Fruit fly (Drosophila melanogaster) whole organism, pupa: ENCODE data around the gene CG34251.

Experiments used
- CG10348 ChIP-seq: fragments of 200-800 bp; sonication (Bioruptor generic); IDR thresholded peaks from 2 replicates; pipeline ENCODE4 v1.3.6; 2022; ENCODE audit warnings: missing biosample characterization, missing genetic modification characterization
- CG12605 ChIP-seq: fragments of 200-800 bp; sonication (Bioruptor generic); IDR thresholded peaks from 2 replicates; pipeline ENCODE4 v1.3.6; 2022; ENCODE audit warnings: missing biosample characterization, missing genetic modification characterization
- CG13204 ChIP-seq: fragments of 200-800 bp; sonication (Bioruptor generic); optimal IDR thresholded peaks from 2 replicates; lab custom pipeline; 2018; ENCODE audit warnings: missing biosample characterization, mild to moderate bottlenecking, missing genetic modification characterization, moderate library complexity
- CG14655 ChIP-seq: fragments of 200-800 bp; sonication (Bioruptor generic); optimal IDR thresholded peaks from 3 replicates; lab custom pipeline; 2017; ENCODE audit warnings: mild to moderate bottlenecking, missing biosample characterization, missing genetic modification reagents, missing genetic modification characterization
- CG15710 ChIP-seq: fragments of 200-800 bp; sonication (Bioruptor generic); optimal IDR thresholded peaks from 2 replicates; lab custom pipeline; 2018; ENCODE audit warnings: missing biosample characterization, mild to moderate bottlenecking, missing genetic modification characterization, moderate library complexity
- CG17806 ChIP-seq: fragments of 200-800 bp; sonication (Bioruptor generic); optimal IDR thresholded peaks from 2 replicates; lab custom pipeline; 2018; ENCODE audit warnings: missing biosample characterization, mild to moderate bottlenecking, missing genetic modification characterization, moderate library complexity
- CG32121 ChIP-seq: fragments of 200-800 bp; sonication (Bioruptor generic); IDR thresholded peaks from 2 replicates; pipeline ENCODE4 v1.3.6; 2022; ENCODE audit warnings: missing biosample characterization, missing genetic modification characterization
- CG34367 ChIP-seq: fragments of 200-800 bp; sonication (Bioruptor generic); optimal IDR thresholded peaks from 2 replicates; lab custom pipeline; 2018; ENCODE audit warnings: missing biosample characterization, mild to moderate bottlenecking, missing genetic modification characterization
- CG4496 ChIP-seq: fragments of 200-800 bp; sonication (Bioruptor generic); IDR thresholded peaks from 3 replicates; pipeline ENCODE4 v1.3.6; 2022; ENCODE audit warnings: missing biosample characterization, missing genetic modification characterization
- CG8159 ChIP-seq: fragments of 200-800 bp; sonication (Bioruptor generic); optimal IDR thresholded peaks from 3 replicates; lab custom pipeline; 2018; ENCODE audit warnings: missing biosample characterization, mild to moderate bottlenecking, missing genetic modification characterization, moderate library complexity
- CG8301 ChIP-seq: fragments of 200-800 bp; sonication (Bioruptor generic); optimal IDR thresholded peaks from 2 replicates; lab custom pipeline; 2018; ENCODE audit warnings: missing biosample characterization, mild to moderate bottlenecking, missing genetic modification characterization
- CG9948 ChIP-seq: fragments of 200-800 bp; sonication (Bioruptor generic); optimal IDR thresholded peaks from 2 replicates; lab custom pipeline; 2018; ENCODE audit warnings: missing biosample characterization, mild to moderate bottlenecking, missing genetic modification characterization, moderate library complexity
- D1 ChIP-seq: fragments of 200-800 bp; sonication (Bioruptor generic); optimal IDR thresholded peaks from 2 replicates; lab custom pipeline; 2018; ENCODE audit warnings: missing biosample characterization, mild to moderate bottlenecking, missing genetic modification characterization, moderate library complexity
- EcR ChIP-seq: fragments of 200-800 bp; sonication (Bioruptor generic); optimal IDR thresholded peaks from 3 replicates; lab custom pipeline; 2019; ENCODE audit warnings: missing biosample characterization, missing genetic modification characterization, mild to moderate bottlenecking, moderate library complexity, missing genetic modification reagents
- Ets98B ChIP-seq: fragments of 200-800 bp; sonication (Bioruptor generic); IDR thresholded peaks from 2 replicates; pipeline ENCODE4 v1.3.6; 2022; ENCODE audit warnings: missing biosample characterization, missing genetic modification characterization
- Pif1A ChIP-seq: fragments of 200-800 bp; sonication (Bioruptor generic); optimal IDR thresholded peaks from 3 replicates; lab custom pipeline; 2016; ENCODE audit warnings: missing biosample characterization, missing genetic modification characterization
- Pif1B ChIP-seq: fragments of 200-800 bp; sonication (Bioruptor generic); optimal IDR thresholded peaks from 3 replicates; lab custom pipeline; 2016; ENCODE audit warnings: missing biosample characterization, missing genetic modification characterization
- Snoo ChIP-seq: fragments of 200-800 bp; sonication (Bioruptor generic); optimal IDR thresholded peaks from 3 replicates; lab custom pipeline; 2017; ENCODE audit warnings: missing biosample characterization, mild to moderate bottlenecking, missing genetic modification characterization, inconsistent platforms
- fd96Ca ChIP-seq: fragments of 200-800 bp; sonication (Bioruptor generic); IDR thresholded peaks from 3 replicates; pipeline ENCODE4 v1.3.6; 2022; ENCODE audit warnings: missing biosample characterization, missing genetic modification characterization
- gl ChIP-seq: fragments of 200-800 bp; sonication (Bioruptor generic); optimal IDR thresholded peaks from 2 replicates; lab custom pipeline; 2018; ENCODE audit warnings: missing biosample characterization, mild to moderate bottlenecking, missing genetic modification characterization
- rn ChIP-seq: fragments of 200-800 bp; sonication (Bioruptor generic); IDR thresholded peaks from 2 replicates; pipeline ENCODE4 v1.3.6; 2022; ENCODE audit warnings: missing biosample characterization, missing genetic modification characterization

Gene CG34251

DNA sequence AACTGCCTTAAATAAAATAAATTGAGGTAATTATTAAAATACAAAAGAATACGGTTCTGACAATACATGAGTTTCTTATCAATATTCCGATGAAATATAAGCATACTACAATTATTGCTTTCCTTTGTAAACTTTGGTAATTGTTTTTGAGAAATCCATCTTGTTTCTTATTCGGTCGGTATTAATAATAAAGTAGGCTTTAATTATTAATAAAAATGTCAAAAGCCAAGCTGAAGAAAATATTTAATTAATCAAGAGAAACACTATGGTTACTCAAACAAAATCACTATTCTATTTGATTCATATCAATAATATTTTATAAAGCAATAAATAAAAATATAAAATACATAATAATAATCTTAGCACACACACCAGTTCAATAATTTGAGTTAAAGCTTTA lies 24.8 kb upstream of the CG34251 start, which contains the start of gene CG43085:
Gene CG43085, minus strand, starts transcription at position 101 of the 400 bp plus-strand sequence.
- TF ChIP-seq CG4496 (GFP tag; lab: Robert Waterston, UW) = no peak
- TF ChIP-seq, all 21 proteins: peak for 0

DNA sequence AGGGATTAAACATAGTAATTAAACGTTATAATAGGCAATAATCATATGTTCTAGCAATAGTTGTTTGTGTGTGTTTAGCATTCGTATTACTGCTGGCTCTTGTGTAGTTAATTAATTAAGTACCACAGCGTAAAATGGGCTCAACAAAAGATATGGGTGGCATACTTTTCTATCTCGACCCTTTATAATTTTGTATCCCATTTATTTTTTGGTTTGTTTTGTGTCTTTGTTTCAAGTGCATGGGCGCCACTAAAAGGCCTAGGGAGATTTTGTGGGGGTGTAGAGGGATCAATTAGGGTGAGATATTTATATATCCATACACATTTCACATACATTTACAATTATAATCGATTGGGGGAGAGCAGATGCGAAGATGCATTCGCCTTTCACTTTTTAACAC lies 23.9 kb upstream of the CG34251 start:
- TF ChIP-seq CG8159 (tag; lab: Kevin White, UChicago) (no peak), D1 (tag; lab: Kevin White, UChicago) (no peak), CG13204 (GFP tag; lab: Kevin White, UChicago) (no peak), CG9948 (tag; lab: Kevin White, UChicago) (no peak), CG34367 (tag; lab: Kevin White, UChicago) (no peak), Pif1A (GFP tag; lab: Kevin White, UChicago) (no peak), CG14655 (GFP tag; lab: Kevin White, UChicago) (no peak), rn (GFP tag; lab: Robert Waterston, UW) (no peak), CG17806 (tag; lab: Kevin White, UChicago) (no peak), CG15710 (no peak)

DNA sequence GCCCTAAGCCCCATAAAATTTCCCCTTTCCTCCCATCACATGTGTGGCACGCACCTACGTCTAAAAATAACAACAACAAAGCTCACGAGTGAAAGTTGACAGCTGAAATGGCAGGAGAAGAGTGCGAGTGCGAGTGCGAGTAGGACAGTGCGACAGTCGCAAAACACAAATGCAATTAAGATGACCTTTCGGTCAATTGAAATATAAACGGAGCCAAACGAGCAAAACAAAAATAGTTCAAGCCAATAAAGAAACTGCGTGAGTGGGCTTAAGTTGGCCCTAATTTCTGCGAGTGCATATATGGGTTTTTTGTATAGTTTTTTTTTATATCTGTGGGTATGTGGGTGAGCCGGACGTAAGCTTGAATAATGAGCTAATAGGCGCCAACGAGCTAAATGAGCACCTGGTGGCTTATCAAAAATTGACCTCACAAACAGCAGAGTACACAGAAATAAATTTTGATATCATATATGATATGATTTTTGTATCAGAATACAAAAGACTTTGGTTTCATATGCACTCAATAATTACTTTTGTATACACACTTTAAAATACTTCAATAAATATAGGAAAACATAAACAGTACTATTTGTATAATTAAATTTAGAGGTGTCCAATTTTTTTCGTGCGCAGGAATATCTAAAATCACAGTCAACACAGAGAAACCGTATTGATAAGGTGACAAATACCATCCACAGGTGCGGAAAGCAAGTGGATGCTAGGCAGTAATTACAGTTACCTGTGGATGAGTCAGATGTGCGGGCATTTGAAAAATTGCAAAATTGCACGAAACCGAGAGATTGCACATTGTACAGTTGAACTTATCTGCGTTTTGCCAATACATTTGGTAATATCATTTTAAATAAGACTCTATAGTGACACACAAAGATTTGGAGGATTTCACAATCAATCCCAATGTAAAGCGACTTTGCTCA lies 19.4 kb upstream of the CG34251 start:
- TF ChIP-seq CG15710 (no peak), Ets98B (GFP tag; lab: Robert Waterston, UW) (peak; percentile 48)

DNA sequence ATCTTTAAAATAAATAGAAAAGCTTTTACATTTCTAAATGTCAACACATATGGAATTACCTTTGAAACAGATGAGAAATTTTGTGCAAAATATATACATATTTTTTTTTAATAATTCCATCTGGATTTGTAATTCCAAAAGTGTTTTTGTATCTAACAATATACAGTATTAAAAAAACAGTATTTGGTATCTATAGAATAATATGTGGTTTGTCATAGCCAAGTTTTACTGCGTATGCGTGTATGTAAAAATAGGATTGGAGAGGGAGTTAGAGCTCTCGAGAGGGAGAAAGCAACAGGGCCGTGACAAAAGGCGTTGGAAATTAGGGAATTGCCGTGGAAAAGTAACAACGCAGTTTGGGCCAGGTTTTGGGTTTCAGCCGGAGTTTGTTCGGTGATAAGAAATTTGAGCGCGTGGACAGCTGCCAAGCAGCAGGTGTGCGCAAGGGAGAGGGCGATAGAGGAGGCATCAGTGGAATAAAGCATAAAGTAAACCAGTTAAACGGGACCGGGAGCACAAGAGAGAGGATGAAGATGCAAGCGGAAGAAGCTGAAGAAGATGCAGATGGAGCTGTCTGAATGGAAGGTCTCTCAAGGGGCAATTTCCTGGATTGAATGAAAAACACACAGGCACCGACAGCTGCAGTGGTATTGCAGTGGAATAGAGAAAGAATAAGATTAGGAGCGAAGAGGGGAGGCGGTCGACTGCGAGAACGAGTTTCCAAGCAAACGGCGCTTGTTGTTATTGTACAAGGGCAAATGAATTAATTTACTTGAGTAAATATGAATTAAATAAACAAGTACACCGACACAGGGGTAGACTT lies 18.3 kb upstream of the CG34251 start:
- TF ChIP-seq Pif1A (GFP tag; lab: Kevin White, UChicago) (peak; percentile 68), CG8159 (tag; lab: Kevin White, UChicago) (peak; percentile 8), Snoo (peak; percentile 34), CG8301 (tag; lab: Kevin White, UChicago) (no peak), CG4496 (GFP tag; lab: Robert Waterston, UW) (no peak; the same call in 2 of the 3 replicates), D1 (tag; lab: Kevin White, UChicago) (peak; percentile 37), CG12605 (GFP tag; lab: Robert Waterston, UW) (0 out of 2 replicates have a peak, but pooled peaks have one; percentile 10), EcR (peak; percentile 57), CG13204 (GFP tag; lab: Kevin White, UChicago) (peak; percentile 16), Pif1B (GFP tag; lab: Kevin White, UChicago) (no peak), CG17806 (tag; lab: Kevin White, UChicago) (no peak), CG9948 (tag; lab: Kevin White, UChicago) (peak; percentile 29)

DNA sequence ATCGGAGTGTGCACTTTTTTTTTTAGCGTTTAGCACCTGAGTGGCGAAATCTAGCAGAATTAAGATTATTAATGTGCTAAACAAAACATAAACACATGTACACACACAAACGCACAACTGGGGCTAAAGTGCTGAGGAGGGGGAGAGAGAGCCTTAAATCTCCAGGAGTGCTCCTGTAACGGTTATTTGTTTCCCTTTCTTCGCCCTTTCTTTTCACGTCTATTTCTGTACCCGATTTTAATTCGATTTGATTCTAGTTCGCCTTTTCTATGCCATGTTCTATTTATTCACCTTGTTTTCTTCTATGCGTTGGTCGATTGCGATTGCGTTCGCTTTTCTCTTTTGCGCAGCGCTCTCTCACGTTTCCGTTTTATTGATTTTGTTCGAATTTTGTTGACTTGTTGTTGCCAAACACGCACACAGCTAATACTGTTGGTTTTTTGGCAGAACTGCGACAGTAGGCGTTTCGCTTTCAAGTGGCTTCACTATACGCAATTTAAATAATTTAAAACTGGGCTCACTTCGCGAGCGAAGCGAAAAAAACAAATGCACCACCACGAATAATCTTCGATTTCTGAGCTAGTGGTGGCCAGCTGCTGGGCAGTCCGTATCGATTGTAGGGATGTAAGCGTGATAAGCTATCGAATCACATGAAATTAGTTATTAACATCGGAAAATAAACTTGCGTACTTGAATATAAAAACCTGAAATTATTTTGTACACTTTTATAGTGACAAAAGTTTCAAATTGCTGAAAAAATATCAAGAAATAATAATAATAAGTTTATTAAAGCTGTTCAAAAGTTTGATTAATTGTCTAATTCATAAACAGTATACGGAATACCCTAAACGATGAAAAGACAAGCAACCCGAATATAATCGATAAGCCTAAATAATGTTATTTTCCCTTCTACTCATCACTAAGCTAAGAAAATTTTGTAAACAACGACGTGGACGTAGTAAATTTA lies 17.4 kb upstream of the CG34251 start, which contains the start of the genes Krn, Ndfip and CG7484:
Gene Krn, minus strand, starts transcription at position 580 of the 967 bp plus-strand sequence.
Gene Ndfip, minus strand, starts transcription at position 580 of the 967 bp plus-strand sequence.
Gene CG7484, plus strand, starts transcription at position 917 of the 967 bp plus-strand sequence.
- TF ChIP-seq fd96Ca (GFP tag; lab: Robert Waterston, UW) (no peak), CG8301 (tag; lab: Kevin White, UChicago) (peak; percentile 70), CG17806 (tag; lab: Kevin White, UChicago) (peak; percentile 79), CG9948 (tag; lab: Kevin White, UChicago) (peak; percentile 82), CG34367 (tag; lab: Kevin White, UChicago) (peak; percentile 70), CG4496 (GFP tag; lab: Robert Waterston, UW) (peak; percentile 86; the same call in 2 of the 3 replicates), CG13204 (GFP tag; lab: Kevin White, UChicago) (no peak), D1 (tag; lab: Kevin White, UChicago) (peak; percentile 68), CG14655 (GFP tag; lab: Kevin White, UChicago) (peak; percentile 78), Ets98B (GFP tag; lab: Robert Waterston, UW) (peak; percentile 65), CG8159 (tag; lab: Kevin White, UChicago) (peak; percentile 87), Snoo (peak; percentile 74), rn (GFP tag; lab: Robert Waterston, UW) (peak; percentile 59; the same call in 1 of the 2 replicates), CG32121 (GFP tag; lab: Robert Waterston, UW) (peak; percentile 75), EcR (no peak), gl (tag; lab: Kevin White, UChicago) (peak; percentile 36), CG15710 (peak; percentile 88), Pif1B (GFP tag; lab: Kevin White, UChicago) (peak; percentile 68), Pif1A (GFP tag; lab: Kevin White, UChicago) (peak; percentile 64), CG12605 (GFP tag; lab: Robert Waterston, UW) (0 out of 2 replicates have a peak, but pooled peaks have one; percentile 22), CG10348 (GFP tag; lab: Robert Waterston, UW) (peak; percentile 63)
